Worm (Caenorhabditis elegans) whole organism, young adult: ENCODE results near the gene tig-3.

Experiments used
- B0261.1 ChIP-seq: sonication (generic microtip); optimal IDR thresholded peaks from 2 replicates; lab custom pipeline; 2016; ENCODE audit warnings: mild to moderate bottlenecking, missing genetic modification characterization, moderate library complexity, missing compliant biosample characterization
- C06A6.2 ChIP-seq: fragments of 200-800 bp; sonication (Bioruptor generic); conservative IDR thresholded peaks from 2 replicates; pipeline ENCODE4 v1.3.6; 2022; ENCODE audit warnings: missing genetic modification characterization, missing compliant biosample characterization
- C17E4.6 ChIP-seq: fragments of 200-800 bp; sonication (Bioruptor generic); IDR thresholded peaks from 2 replicates; pipeline ENCODE4 v1.3.6; 2022; ENCODE audit warnings: missing genetic modification reagents, missing genetic modification characterization, missing compliant biosample characterization
- F37B4.10 ChIP-seq: fragments of 200-800 bp; sonication (Bioruptor generic); IDR thresholded peaks from 2 replicates; pipeline ENCODE4 v1.3.6; 2022; ENCODE audit warnings: missing genetic modification characterization, missing compliant biosample characterization
- F39B2.1 ChIP-seq: fragments of 200-800 bp; sonication (Bioruptor generic); IDR thresholded peaks from 2 replicates; pipeline ENCODE4 v1.3.6; 2022; ENCODE audit warnings: missing genetic modification reagents, missing genetic modification characterization, missing compliant biosample characterization
- K12H6.12 ChIP-seq: fragments of 200-800 bp; sonication (Bioruptor generic); optimal IDR thresholded peaks from 2 replicates; lab custom pipeline; 2018; ENCODE audit warnings: mild to moderate bottlenecking, missing genetic modification characterization, missing compliant biosample characterization
- T07F8.4 ChIP-seq: sonication (generic microtip); optimal IDR thresholded peaks from 2 replicates; lab custom pipeline; 2016; ENCODE audit warnings: mild to moderate bottlenecking, missing genetic modification characterization, moderate library complexity, missing compliant biosample characterization
- Y53F4B.3 ChIP-seq: fragments of 200-800 bp; sonication (Bioruptor generic); IDR thresholded peaks from 2 replicates; pipeline ENCODE4 v1.3.6; 2022; ENCODE audit warnings: missing genetic modification reagents, missing genetic modification characterization, missing compliant biosample characterization
- Y53G8AR.9 ChIP-seq: fragments of 200-800 bp; sonication (Bioruptor generic); conservative IDR thresholded peaks from 2 replicates; pipeline ENCODE4 v1.3.6; 2022; ENCODE audit warnings: missing genetic modification reagents, missing genetic modification characterization, missing compliant biosample characterization
- aptf-3 ChIP-seq: fragments of 200-800 bp; sonication (Bioruptor generic); IDR thresholded peaks from 2 replicates; pipeline ENCODE4 v1.3.6; 2022; ENCODE audit warnings: missing genetic modification characterization, missing compliant biosample characterization
- attf-5 ChIP-seq: fragments of 200-800 bp; sonication (Bioruptor generic); optimal IDR thresholded peaks from 2 replicates; lab custom pipeline; 2018; ENCODE audit warnings: mild to moderate bottlenecking, missing genetic modification characterization, missing compliant biosample characterization
- bed-1 ChIP-seq: fragments of 200-800 bp; sonication (Bioruptor generic); IDR thresholded peaks from 2 replicates; pipeline ENCODE4 v1.3.6; 2022; ENCODE audit warnings: missing genetic modification reagents, missing genetic modification characterization, missing compliant biosample characterization
- cebp-1 ChIP-seq, 2 experiments: fragments of 200-800 bp in 1 of 2; sonication (Bioruptor generic) in 1 of 2; sonication (generic microtip) in 1 of 2; IDR thresholded peaks in 1 of 2; optimal IDR thresholded peaks in 1 of 2; 2 replicates each; pipeline versions ENCODE4 v1.3.6 to Lab custom; 2017 to 2022; ENCODE audit warnings: missing compliant biosample characterization in 2 of 2, missing genetic modification characterization in 2 of 2, mild to moderate bottlenecking in 1 of 2, missing genetic modification reagents in 1 of 2, moderate library complexity in 1 of 2
- ceh-40 ChIP-seq: fragments of 200-800 bp; sonication (Bioruptor generic); IDR thresholded peaks from 2 replicates; pipeline ENCODE4 v1.3.6; 2022; ENCODE audit warnings: missing genetic modification characterization, missing compliant biosample characterization
- ceh-58 ChIP-seq: fragments of 200-800 bp; sonication (Bioruptor generic); IDR thresholded peaks from 2 replicates; pipeline ENCODE4 v1.3.6; 2022; ENCODE audit warnings: missing genetic modification characterization, missing compliant biosample characterization
- ceh-79 ChIP-seq: sonication (generic microtip); optimal IDR thresholded peaks from 2 replicates; lab custom pipeline; 2017; ENCODE audit warnings: mild to moderate bottlenecking, missing genetic modification characterization, missing compliant biosample characterization
- dpff-1 ChIP-seq: sonication (generic microtip); optimal IDR thresholded peaks from 2 replicates; lab custom pipeline; 2017; ENCODE audit warnings: mild to moderate bottlenecking, missing genetic modification characterization, missing compliant biosample characterization
- egl-18 ChIP-seq: fragments of 200-800 bp; sonication (Bioruptor generic); IDR thresholded peaks from 2 replicates; pipeline ENCODE4 v1.3.6; 2022; ENCODE audit warnings: missing genetic modification reagents, missing genetic modification characterization, missing compliant biosample characterization
- egl-44 ChIP-seq: fragments of 200-800 bp; sonication (Bioruptor generic); IDR thresholded peaks from 2 replicates; pipeline ENCODE4 v1.3.6; 2022; ENCODE audit warnings: missing genetic modification reagents, missing genetic modification characterization, missing compliant biosample characterization
- ekl-4 ChIP-seq: fragments of 200-800 bp; sonication (Bioruptor generic); IDR thresholded peaks from 2 replicates; pipeline ENCODE4 v1.3.6; 2022; ENCODE audit warnings: missing genetic modification reagents, missing genetic modification characterization, missing compliant biosample characterization
- hlh-12 ChIP-seq: sonication (generic microtip); optimal IDR thresholded peaks from 2 replicates; lab custom pipeline; 2016; ENCODE audit warnings: missing genetic modification characterization, missing compliant biosample characterization
- hlh-26 ChIP-seq: fragments of 200-800 bp; sonication (Bioruptor generic); conservative IDR thresholded peaks from 2 replicates; pipeline ENCODE4 v1.3.6; 2022; ENCODE audit warnings: missing genetic modification reagents, missing genetic modification characterization, missing compliant biosample characterization
- lsl-1 ChIP-seq: fragments of 200-800 bp; sonication (Bioruptor generic); optimal IDR thresholded peaks from 2 replicates; lab custom pipeline; 2018; ENCODE audit warnings: mild to moderate bottlenecking, missing genetic modification characterization, moderate library complexity, missing compliant biosample characterization
- lsy-27 ChIP-seq: sonication (generic microtip); optimal IDR thresholded peaks from 2 replicates; lab custom pipeline; 2017; ENCODE audit warnings: missing genetic modification characterization, mild to moderate bottlenecking, missing compliant biosample characterization, antibody characterized with exemption, missing genotype, borderline replicate concordance; ENCODE audit not compliant: insufficient read depth
- madf-3 ChIP-seq: fragments of 200-800 bp; sonication (Bioruptor generic); IDR thresholded peaks from 2 replicates; pipeline ENCODE4 v1.3.6; 2022; ENCODE audit warnings: missing genetic modification reagents, missing genetic modification characterization, missing compliant biosample characterization
- mcd-1 ChIP-seq: fragments of 200-800 bp; sonication (Bioruptor generic); IDR thresholded peaks from 2 replicates; pipeline ENCODE4 v1.3.6; 2022; ENCODE audit warnings: missing genetic modification reagents, missing genetic modification characterization, missing compliant biosample characterization
- mxl-1 ChIP-seq: sonication (generic microtip); optimal IDR thresholded peaks from 2 replicates; lab custom pipeline; 2016; ENCODE audit warnings: missing genetic modification characterization, missing compliant biosample characterization
- nfya-1 ChIP-seq: sonication (generic microtip); optimal IDR thresholded peaks from 2 replicates; lab custom pipeline; 2017; ENCODE audit warnings: antibody characterized with exemption, missing compliant biosample characterization, missing genetic modification characterization, borderline replicate concordance; ENCODE audit not compliant: insufficient read depth
- nhr-120 ChIP-seq: fragments of 200-800 bp; sonication (Bioruptor generic); IDR thresholded peaks from 2 replicates; pipeline ENCODE4 v1.3.6; 2022; ENCODE audit warnings: missing genetic modification characterization, missing compliant biosample characterization
- nhr-27 ChIP-seq: fragments of 200-800 bp; sonication (Bioruptor generic); optimal IDR thresholded peaks from 2 replicates; lab custom pipeline; 2018; ENCODE audit warnings: mild to moderate bottlenecking, missing genetic modification characterization, moderate library complexity, missing compliant biosample characterization
- nhr-80 ChIP-seq: sonication (generic microtip); optimal IDR thresholded peaks from 2 replicates; lab custom pipeline; 2016; ENCODE audit warnings: missing genetic modification characterization, missing compliant biosample characterization
- rcor-1 ChIP-seq: fragments of 200-800 bp; sonication (Bioruptor generic); IDR thresholded peaks from 2 replicates; pipeline ENCODE4 v1.3.6; 2022; ENCODE audit warnings: missing genetic modification reagents, missing genetic modification characterization, missing compliant biosample characterization
- rpc-1 ChIP-seq, 2 experiments: fragments of 150-350 bp in 1 of 2; sonication (generic microtip) in 1 of 2; optimal IDR thresholded peaks; 2 replicates each; lab custom pipeline; 2014 to 2018; ENCODE audit warnings: missing biosample characterization in 1 of 2, missing genetic modification characterization in 1 of 2, missing genetic modification reagents in 1 of 2, missing genotype in 1 of 2
- sptf-2 ChIP-seq: fragments of 200-800 bp; sonication (Bioruptor generic); optimal IDR thresholded peaks from 2 replicates; lab custom pipeline; 2018; ENCODE audit warnings: mild to moderate bottlenecking, missing genetic modification characterization, missing compliant biosample characterization
- zim-3 ChIP-seq: sonication (generic microtip); optimal IDR thresholded peaks from 2 replicates; lab custom pipeline; 2017; ENCODE audit warnings: mild to moderate bottlenecking, missing genetic modification characterization, moderate library complexity, missing compliant biosample characterization
- ztf-28 ChIP-seq: fragments of 200-800 bp; sonication (Bioruptor generic); IDR thresholded peaks from 2 replicates; pipeline ENCODE4 v1.3.6; 2022; ENCODE audit warnings: missing genetic modification reagents, missing genetic modification characterization, missing compliant biosample characterization

tig-3 gene

ce11 chrII:15197500-15197899, 54.1 kb downstream of the tig-3 start:
- no peak for TF ChIP-seq cebp-1 (GFP tag; IDR thresholded peaks at IDR 0.05; lab: Robert Waterston, UW)
- peak; percentile 23 for TF ChIP-seq cebp-1 (tag; optimal IDR thresholded peaks at IDR 0.05; lab: Kevin White, UChicago)
- no peak for TF ChIP-seq mcd-1 (GFP tag; lab: Robert Waterston, UW)
- no peak for TF ChIP-seq ekl-4 (GFP tag; lab: Robert Waterston, UW)
- no peak for TF ChIP-seq F39B2.1 (GFP tag; lab: Robert Waterston, UW)
- TF ChIP-seq ztf-28 (GFP tag; lab: Robert Waterston, UW) = 0 out of 2 replicates have a peak, but pooled peaks have one; percentile 15
- no peak for TF ChIP-seq B0261.1
- TF ChIP-seq attf-5 (GFP tag; lab: Kevin White, UChicago) = peak; percentile 37
- TF ChIP-seq nhr-80 (tag; lab: Kevin White, UChicago) = peak; percentile 77
- 0 out of 2 replicates have a peak, but pooled peaks have one; percentile 42 for TF ChIP-seq Y53G8AR.9 (GFP tag; lab: Robert Waterston, UW)

- TF ChIP-seq rcor-1 (GFP tag; lab: Robert Waterston, UW) = no peak
- no peak for TF ChIP-seq ceh-79
- no peak for TF ChIP-seq nhr-80 (tag; lab: Kevin White, UChicago)
- TF ChIP-seq sptf-2 (GFP tag; lab: Kevin White, UChicago) = no peak
- no peak for TF ChIP-seq aptf-3 (GFP tag; lab: Robert Waterston, UW)
- TF ChIP-seq ceh-40 (GFP tag; lab: Robert Waterston, UW) = no peak
- TF ChIP-seq F37B4.10 (GFP tag; lab: Robert Waterston, UW) = no peak
- no peak for TF ChIP-seq zim-3 (tag; lab: Kevin White, UChicago)
- no peak for TF ChIP-seq egl-44 (GFP tag; lab: Robert Waterston, UW)
- no peak for TF ChIP-seq Y53F4B.3 (GFP tag; lab: Robert Waterston, UW)
- TF ChIP-seq cebp-1 (GFP tag; IDR thresholded peaks at IDR 0.05; lab: Robert Waterston, UW) = no peak
- TF ChIP-seq cebp-1 (tag; optimal IDR thresholded peaks at IDR 0.05; lab: Kevin White, UChicago) = no peak
- TF ChIP-seq, all 124 proteins: peak for 0
These were observed 55.2 kb downstream of the tig-3 start, which contains the start of gene spsb-1 for ce11 chrII:15196433-15196832. Gene spsb-1 (plus strand): TSS chrII:15196733.

ce11 chrII:15195346-15195745, 56.2 kb downstream of the tig-3 start:
- TF ChIP-seq mcd-1 (GFP tag; lab: Robert Waterston, UW) (no peak), hlh-12 (tag; lab: Kevin White, UChicago) (no peak), madf-3 (GFP tag; lab: Robert Waterston, UW) (no peak), K12H6.12 (tag; lab: Kevin White, UChicago) (no peak), egl-18 (no peak), lsy-27 (tag; lab: Kevin White, UChicago) (no peak), C17E4.6 (GFP tag; lab: Robert Waterston, UW) (no peak), bed-1 (GFP tag; lab: Robert Waterston, UW) (no peak), nhr-120 (GFP tag; lab: Robert Waterston, UW) (no peak), T07F8.4 (tag; lab: Kevin White, UChicago) (no peak), nhr-27 (no peak), ceh-58 (no peak), mxl-1 (tag; lab: Kevin White, UChicago) (no peak), hlh-26 (GFP tag; lab: Robert Waterston, UW) (no peak), C06A6.2 (GFP tag; lab: Robert Waterston, UW) (no peak), dpff-1 (tag; lab: Kevin White, UChicago) (no peak), nfya-1 (tag; lab: Kevin White, UChicago) (no peak), rpc-1 (optimal IDR thresholded peaks at IDR 0.05; lab: Kevin White, UChicago) (no peak), rpc-1 (tag; optimal IDR thresholded peaks at IDR 0.05; lab: Kevin White, UChicago) (no peak), lsl-1 (GFP tag; lab: Kevin White, UChicago) (no peak)
